Fruit fly (Drosophila melanogaster) whole organism, embryonic: Measurements from ENCODE around the gene Tango9.

Experiments used
- BEAF-32 ChIP-seq: fragments of 200-800 bp; sonication (Bioruptor generic); optimal IDR thresholded peaks from 3 replicates; lab custom pipeline; 2017; ENCODE audit warnings: missing biosample characterization, missing genetic modification characterization, mild to moderate bottlenecking, moderate library complexity, missing genetic modification reagents
- Bdp1 ChIP-seq: fragments of 200-800 bp; sonication (Bioruptor generic); optimal IDR thresholded peaks from 3 replicates; lab custom pipeline; 2016; ENCODE audit warnings: missing biosample characterization, missing genetic modification characterization
- Blimp-1 ChIP-seq: fragments of 200-800 bp; sonication (Bioruptor generic); optimal IDR thresholded peaks from 3 replicates; lab custom pipeline; 2018; ENCODE audit warnings: missing biosample characterization, missing genetic modification characterization, mild to moderate bottlenecking, moderate library complexity, missing genetic modification reagents
- CG10267 ChIP-seq: fragments of 200-800 bp; sonication (Bioruptor generic); optimal IDR thresholded peaks from 2 replicates; lab custom pipeline; 2018; ENCODE audit warnings: missing biosample characterization, mild to moderate bottlenecking, missing genetic modification characterization, moderate library complexity
- CG10431 ChIP-seq: fragments of 200-800 bp; sonication (Bioruptor generic); optimal IDR thresholded peaks from 3 replicates; lab custom pipeline; 2018; ENCODE audit warnings: missing biosample characterization, mild to moderate bottlenecking, missing genetic modification characterization
- CG10565 ChIP-seq: fragments of 200-800 bp; sonication (Bioruptor generic); optimal IDR thresholded peaks from 3 replicates; lab custom pipeline; 2016; ENCODE audit warnings: missing biosample characterization, mild to moderate bottlenecking, missing genetic modification characterization
- CG13775 ChIP-seq: fragments of 200-800 bp; sonication (Bioruptor generic); optimal IDR thresholded peaks from 3 replicates; lab custom pipeline; 2017; ENCODE audit warnings: missing biosample characterization, mild to moderate bottlenecking, missing genetic modification characterization
- CG14860 ChIP-seq: fragments of 200-800 bp; sonication (Bioruptor generic); IDR thresholded peaks from 3 replicates; pipeline ENCODE4 v1.3.6; 2022; ENCODE audit warnings: missing biosample characterization, missing genetic modification characterization; ENCODE audit not compliant: partially characterized antibody
- CG15011 ChIP-seq: fragments of 200-800 bp; sonication (Bioruptor generic); optimal IDR thresholded peaks from 3 replicates; lab custom pipeline; 2018; ENCODE audit warnings: missing biosample characterization, mild to moderate bottlenecking, missing genetic modification characterization
- CG15514 ChIP-seq: fragments of 200-800 bp; sonication (Bioruptor generic); optimal IDR thresholded peaks from 3 replicates; lab custom pipeline; 2017; ENCODE audit warnings: missing biosample characterization, missing genetic modification characterization, mild to moderate bottlenecking, moderate library complexity, missing genetic modification reagents
- CG15601 ChIP-seq: fragments of 200-800 bp; sonication (Bioruptor generic); optimal IDR thresholded peaks from 3 replicates; lab custom pipeline; 2019; ENCODE audit warnings: missing biosample characterization, mild to moderate bottlenecking, missing genetic modification characterization, moderate library complexity
- CG17829 ChIP-seq: fragments of 200-800 bp; optimal IDR thresholded peaks from 2 replicates; lab custom pipeline; 2019; ENCODE audit warnings: missing biosample characterization, mild to moderate bottlenecking, missing genetic modification characterization, moderate library complexity
- CG18011 ChIP-seq: fragments of 200-800 bp; sonication (Bioruptor generic); optimal IDR thresholded peaks from 2 replicates; lab custom pipeline; 2017; ENCODE audit warnings: missing biosample characterization, missing genetic modification characterization, mild to moderate bottlenecking, moderate library complexity, missing genotype
- CG2116 ChIP-seq: fragments of 200-800 bp; sonication (Bioruptor generic); optimal IDR thresholded peaks from 3 replicates; lab custom pipeline; 2018; ENCODE audit warnings: missing biosample characterization, mild to moderate bottlenecking, missing genetic modification characterization
- CG2202 ChIP-seq: fragments of 200-800 bp; sonication (Bioruptor generic); optimal IDR thresholded peaks from 2 replicates; lab custom pipeline; 2018; ENCODE audit warnings: missing biosample characterization, mild to moderate bottlenecking, missing genetic modification characterization
- CG31365 ChIP-seq: fragments of 200-800 bp; sonication (Bioruptor generic); optimal IDR thresholded peaks from 2 replicates; lab custom pipeline; 2018; ENCODE audit warnings: missing biosample characterization, mild to moderate bottlenecking, missing genetic modification characterization
- CG31441 ChIP-seq: fragments of 200-800 bp; sonication (Bioruptor generic); IDR thresholded peaks from 2 replicates; pipeline ENCODE4 v1.3.6; 2022; ENCODE audit warnings: missing biosample characterization, missing genetic modification characterization
- CG32767 ChIP-seq: fragments of 200-800 bp; sonication (Bioruptor generic); IDR thresholded peaks from 2 replicates; pipeline ENCODE4 v1.3.6; 2022; ENCODE audit warnings: missing biosample characterization, missing genetic modification characterization
- CG32772 ChIP-seq: fragments of 200-800 bp; sonication (Bioruptor generic); IDR thresholded peaks from 2 replicates; pipeline ENCODE4 v1.3.6; 2022; ENCODE audit warnings: missing biosample characterization, missing genetic modification characterization
- CG5245 ChIP-seq: fragments of 200-800 bp; sonication (Bioruptor generic); optimal IDR thresholded peaks from 3 replicates; lab custom pipeline; 2016; ENCODE audit warnings: missing biosample characterization, missing genetic modification characterization
- CG7372 ChIP-seq: fragments of 200-800 bp; sonication (Bioruptor generic); IDR thresholded peaks from 2 replicates; pipeline ENCODE4 v1.3.6; 2022; ENCODE audit warnings: missing biosample characterization, missing genetic modification characterization
- CG8281 ChIP-seq: fragments of 200-800 bp; sonication (Bioruptor generic); optimal IDR thresholded peaks from 2 replicates; lab custom pipeline; 2018; ENCODE audit warnings: missing biosample characterization, mild to moderate bottlenecking, missing genetic modification characterization, moderate library complexity
- CG8290 ChIP-seq, 3 experiments: fragments of 200-800 bp; sonication (Bioruptor generic); optimal IDR thresholded peaks; 2 replicates each; lab custom pipeline; 2016 to 2019; ENCODE audit warnings: missing biosample characterization in 3 of 3, missing genetic modification characterization in 3 of 3, mild to moderate bottlenecking in 2 of 3, moderate library complexity in 1 of 3
- Dip3 ChIP-seq: fragments of 200-800 bp; sonication (Bioruptor generic); optimal IDR thresholded peaks from 3 replicates; lab custom pipeline; 2016; ENCODE audit warnings: missing biosample characterization, missing genetic modification characterization
- Elba2 ChIP-seq: fragments of 200-800 bp; sonication (Bioruptor generic); optimal IDR thresholded peaks from 3 replicates; lab custom pipeline; 2016; ENCODE audit warnings: missing biosample characterization, missing genetic modification characterization
- HmgD ChIP-seq: fragments of 200-800 bp; sonication (Bioruptor generic); optimal IDR thresholded peaks from 3 replicates; lab custom pipeline; 2016; ENCODE audit warnings: missing biosample characterization, missing genetic modification characterization
- Hsf ChIP-seq: fragments of 200-800 bp; sonication (Bioruptor generic); optimal IDR thresholded peaks from 3 replicates; lab custom pipeline; 2016; ENCODE audit warnings: missing biosample characterization, missing genetic modification characterization
- Lhr ChIP-seq: fragments of 200-800 bp; sonication (Bioruptor generic); optimal IDR thresholded peaks from 3 replicates; lab custom pipeline; 2017; ENCODE audit warnings: mild to moderate bottlenecking, missing biosample characterization, missing genetic modification reagents, missing genetic modification characterization
- Med ChIP-seq: fragments of 200-800 bp; sonication (Bioruptor generic); peaks from one replicate; lab custom pipeline; 2016; ENCODE audit warnings: missing biosample characterization, missing genetic modification characterization, mild to moderate bottlenecking, inconsistent platforms, moderate library complexity
- Sin3A ChIP-seq: fragments of >200 bp; optimal IDR thresholded peaks from 2 replicates; lab custom pipeline; 2018
- bsh ChIP-seq, 2 experiments: fragments of 200-800 bp; sonication (Bioruptor generic); optimal IDR thresholded peaks; 2 replicates each; lab custom pipeline; 2017 to 2018; ENCODE audit warnings: mild to moderate bottlenecking in 2 of 2, missing biosample characterization in 2 of 2, missing genetic modification characterization in 2 of 2, moderate library complexity in 1 of 2
- cas ChIP-seq: fragments of 200-800 bp; sonication (Bioruptor generic); IDR thresholded peaks from 2 replicates; pipeline ENCODE4 v1.3.6; 2022; ENCODE audit warnings: missing biosample characterization, missing genetic modification characterization
- dm ChIP-seq: fragments of 200-800 bp; sonication (Bioruptor generic); optimal IDR thresholded peaks from 3 replicates; lab custom pipeline; 2016; ENCODE audit warnings: missing biosample characterization, missing genetic modification characterization
- dmrt11E ChIP-seq: fragments of 200-800 bp; sonication (Bioruptor generic); optimal IDR thresholded peaks from 3 replicates; lab custom pipeline; 2018; ENCODE audit warnings: missing biosample characterization, mild to moderate bottlenecking, missing genetic modification characterization, moderate library complexity
- gsb-n ChIP-seq: fragments of 200-800 bp; sonication (Bioruptor generic); optimal IDR thresholded peaks from 3 replicates; lab custom pipeline; 2018; ENCODE audit warnings: missing biosample characterization, mild to moderate bottlenecking, missing genetic modification characterization
- hkb ChIP-seq, 2 experiments: fragments of 200-800 bp in 1 of 2; fragments of >200 bp in 1 of 2; sonication (Bioruptor generic) in 1 of 2; IDR thresholded peaks in 1 of 2; optimal IDR thresholded peaks in 1 of 2; 2 replicates each; pipeline versions ENCODE4 v1.3.6 to Lab custom; 2017 to 2022; ENCODE audit warnings: missing biosample characterization in 1 of 2, missing genetic modification characterization in 1 of 2
- inv ChIP-seq: fragments of 200-800 bp; sonication (Bioruptor generic); IDR thresholded peaks from 2 replicates; pipeline ENCODE4 v1.3.6; 2022; ENCODE audit warnings: missing biosample characterization, missing genetic modification characterization; ENCODE audit not compliant: partially characterized antibody
- kay ChIP-seq: fragments of 200-800 bp; sonication (Bioruptor generic); optimal IDR thresholded peaks from 2 replicates; lab custom pipeline; 2016; ENCODE audit warnings: missing biosample characterization, missing genetic modification characterization
- nmo ChIP-seq: fragments of 200-800 bp; sonication (Bioruptor generic); optimal IDR thresholded peaks from 2 replicates; lab custom pipeline; 2018; ENCODE audit warnings: missing biosample characterization, mild to moderate bottlenecking, missing genetic modification characterization, moderate library complexity
- pb ChIP-seq: fragments of 200-800 bp; sonication (Bioruptor generic); optimal IDR thresholded peaks from 3 replicates; lab custom pipeline; 2016; ENCODE audit warnings: missing biosample characterization, missing genetic modification characterization
- ranshi ChIP-seq: fragments of 200-800 bp; sonication (Bioruptor generic); IDR thresholded peaks from 2 replicates; pipeline ENCODE4 v1.3.6; 2022; ENCODE audit warnings: missing biosample characterization, missing genetic modification characterization
- sd ChIP-seq: fragments of 200-800 bp; sonication (Bioruptor generic); optimal IDR thresholded peaks from 3 replicates; lab custom pipeline; 2018; ENCODE audit warnings: missing biosample characterization, mild to moderate bottlenecking, missing genetic modification characterization, moderate library complexity
- seq ChIP-seq: fragments of 200-800 bp; sonication (Bioruptor generic); IDR thresholded peaks from 2 replicates; pipeline ENCODE4 v1.3.6; 2022; ENCODE audit warnings: missing biosample characterization, missing genetic modification characterization
- sna ChIP-seq: fragments of 200-800 bp; sonication (Bioruptor generic); IDR thresholded peaks from 2 replicates; pipeline ENCODE4 v1.3.6; 2022; ENCODE audit warnings: missing biosample characterization, missing genetic modification characterization; ENCODE audit not compliant: partially characterized antibody
- sqz ChIP-seq: fragments of 200-800 bp; sonication (Bioruptor generic); optimal IDR thresholded peaks from 3 replicates; lab custom pipeline; 2018; ENCODE audit warnings: missing biosample characterization, mild to moderate bottlenecking, missing genetic modification characterization
- ssp ChIP-seq: fragments of 200-800 bp; sonication (Bioruptor generic); IDR thresholded peaks from 2 replicates; pipeline ENCODE4 v1.3.6; 2022; ENCODE audit warnings: missing biosample characterization, missing genetic modification characterization
- trem ChIP-seq: fragments of 200-800 bp; optimal IDR thresholded peaks from 3 replicates; lab custom pipeline; 2019; ENCODE audit warnings: missing biosample characterization, mild to moderate bottlenecking, missing genetic modification characterization, moderate library complexity
- wek ChIP-seq: fragments of 200-800 bp; sonication (Bioruptor generic); optimal IDR thresholded peaks from 3 replicates; lab custom pipeline; 2018; ENCODE audit warnings: missing biosample characterization, mild to moderate bottlenecking, missing genetic modification characterization, moderate library complexity

Tango9 gene

dm6 chr3R:11967262-11968029 is 7.3 kb downstream of the Tango9 start, which contains the start of the genes CG12213 and GC1 (continued):
- TF ChIP-seq CG5245 (GFP tag; lab: Kevin White, UChicago) (no peak), ranshi (GFP tag; lab: Robert Waterston, UW) (no peak), trem (tag; lab: Kevin White, UChicago) (peak; percentile 93), CG10431 (GFP tag; lab: Kevin White, UChicago) (no peak), CG15514 (GFP tag; lab: Kevin White, UChicago) (peak; percentile 69), Elba2 (GFP tag; lab: Kevin White, UChicago) (peak; percentile 6), wek (GFP tag; lab: Kevin White, UChicago) (peak; percentile 2), sna (GFP tag; lab: Robert Waterston, UW) (peak; percentile 99), CG8290 (GFP tag; optimal IDR thresholded peaks at IDR 0.05; lab: Kevin White, UChicago) (peak; percentile 83), CG8290 (tag; optimal IDR thresholded peaks at IDR 0.05; lab: Kevin White, UChicago) (peak; percentile 32 to 64), CG31365 (tag; lab: Kevin White, UChicago) (no peak), HmgD (GFP tag; lab: Kevin White, UChicago) (peak; percentile 23), bsh (GFP tag; optimal IDR thresholded peaks at IDR 0.05; lab: Kevin White, UChicago) (no peak), hkb (optimal IDR thresholded peaks at IDR 0.05; lab: Kevin White, UChicago) (no peak), hkb (GFP tag; IDR thresholded peaks at IDR 0.05; lab: Robert Waterston, UW) (no peak), CG32767 (no peak), gsb-n (tag; lab: Kevin White, UChicago) (peak; percentile 34), nmo (peak; percentile 80), Hsf (GFP tag; lab: Kevin White, UChicago) (peak; percentile 34), CG14860 (peak; percentile 99), sqz (GFP tag; lab: Kevin White, UChicago) (peak; percentile 60), CG17829 (tag; lab: Kevin White, UChicago) (peak; percentile 65), Lhr (GFP tag; lab: Kevin White, UChicago) (peak; percentile 80), sd (no peak), pb (GFP tag; lab: Kevin White, UChicago) (no peak), ssp (GFP tag; lab: Robert Waterston, UW) (no peak), BEAF-32 (GFP tag; lab: Kevin White, UChicago) (peak; percentile 99), Blimp-1 (no peak), dm (GFP tag; lab: Kevin White, UChicago) (no peak), seq (GFP tag; lab: Robert Waterston, UW) (no peak), dmrt11E (peak; percentile 8), CG2116 (peak; percentile 83), CG10267 (tag; lab: Kevin White, UChicago) (peak; percentile 82), CG2202 (tag; lab: Kevin White, UChicago) (no peak), CG18011 (GFP tag; lab: Kevin White, UChicago) (no peak), CG13775 (GFP tag; lab: Kevin White, UChicago) (peak; percentile 7), cas (GFP tag; lab: Robert Waterston, UW) (no peak), Bdp1 (no peak), CG31441 (GFP tag; lab: Robert Waterston, UW) (peak; percentile 45; the same call in 1 of the 2 replicates), CG8281 (no peak), inv (GFP tag; lab: Robert Waterston, UW) (peak; percentile 99), CG32772 (GFP tag; lab: Robert Waterston, UW) (no peak), CG15011 (GFP tag; lab: Kevin White, UChicago) (no peak), Med (GFP tag; lab: Kevin White, UChicago) (peak; percentile 85), Dip3 (GFP tag; lab: Kevin White, UChicago) (no peak), CG15601 (peak; percentile 53), Sin3A (lab: Kevin White, UChicago) (peak; percentile 86), CG10565 (GFP tag; lab: Kevin White, UChicago) (no peak), CG7372 (GFP tag; lab: Robert Waterston, UW) (no peak), kay (GFP tag; lab: Kevin White, UChicago) (no peak)
